Fruit fly (Drosophila melanogaster): ENCODE data around the gene tho2.

tho2 gene

dm6 chr2L:2147208-2147607 is 2.2 kb upstream of the tho2 start, which contains the start of the genes CG11723 and Tbcd (continued):
- TF ChIP-seq Eip78C (GFP tag) (peak; percentile 98), cyc (GFP tag; optimal IDR thresholded peaks at IDR 0.05) (peak; percentile 94), ss (GFP tag; optimal IDR thresholded peaks at IDR 0.05) (no peak)

dm6 chr2L:2133009-2133408 is 12.0 kb downstream of the tho2 start:
- TF ChIP-seq CG6163 (GFP tag; IDR thresholded peaks at IDR 0.05) (no peak), net (GFP tag; optimal IDR thresholded peaks at IDR 0.05) (no peak), vri (GFP tag; optimal IDR thresholded peaks at IDR 0.05) (no peak)

- TF ChIP-seq Eip93F (GFP tag; optimal IDR thresholded peaks at IDR 0.05) (no peak), Lpt (GFP tag; optimal IDR thresholded peaks at IDR 0.05) (no peak), Sox102F (GFP tag; optimal IDR thresholded peaks at IDR 0.05) (no peak), svp (GFP tag) (peak; percentile 10), CG11294 (GFP tag; IDR thresholded peaks at IDR 0.05) (no peak), achi (GFP tag; optimal IDR thresholded peaks at IDR 0.05) (no peak)
Measured at dm6 chr2L:2132215-2132614, 12.8 kb downstream of the tho2 start.

dm6 chr2L:2131449-2132109 is 13.4 kb downstream of the tho2 start:
- TF ChIP-seq svp (GFP tag) (peak; percentile 40), dsx (GFP tag; optimal IDR thresholded peaks at IDR 0.05; ENCODE audit: poor library complexity, severe bottlenecking) (no peak), Eip75B (GFP tag; optimal IDR thresholded peaks at IDR 0.05) (no peak), esn (GFP tag; optimal IDR thresholded peaks at IDR 0.05) (no peak), eg (GFP tag; IDR thresholded peaks at IDR 0.05) (peak; percentile 48; the same call in 1 of the 3 replicates)

- peak; percentile 97 for TF ChIP-seq Eip93F (GFP tag; optimal IDR thresholded peaks at IDR 0.05)
- peak; percentile 95 for TF ChIP-seq CG6163 (GFP tag; IDR thresholded peaks at IDR 0.05)
- TF ChIP-seq CG9139 (GFP tag; optimal IDR thresholded peaks at IDR 0.05): peak; percentile 93
- peak; percentile 90 for TF ChIP-seq cyc (GFP tag; optimal IDR thresholded peaks at IDR 0.05)
- peak; percentile 100 for TF ChIP-seq fkh (GFP tag; optimal IDR thresholded peaks at IDR 0.05)
- TF ChIP-seq CG6854 (GFP tag; optimal IDR thresholded peaks at IDR 0.05): peak; percentile 97
- peak; percentile 93 for TF ChIP-seq Smox (GFP tag; optimal IDR thresholded peaks at IDR 0.05)
- peak; percentile 97 for TF ChIP-seq CG3032 (tag; optimal IDR thresholded peaks at IDR 0.05)
- TF ChIP-seq Sox15 (GFP tag; optimal IDR thresholded peaks at IDR 0.05): peak; percentile 93
- TF ChIP-seq Eip75B (GFP tag; optimal IDR thresholded peaks at IDR 0.05): peak; percentile 95
- TF ChIP-seq CG11902 (GFP tag; optimal IDR thresholded peaks at IDR 0.05): peak; percentile 89
- peak; percentile 97 for TF ChIP-seq CG16779 (tag; optimal IDR thresholded peaks at IDR 0.05)
- peak; percentile 98 for TF ChIP-seq CG8119 (GFP tag; IDR thresholded peaks at IDR 0.05)
- TF ChIP-seq CG34406 (GFP tag; optimal IDR thresholded peaks at IDR 0.05): peak; percentile 98
- TF ChIP-seq Ets96B (tag; optimal IDR thresholded peaks at IDR 0.05): peak; percentile 98
- TF ChIP-seq topi (GFP tag; optimal IDR thresholded peaks at IDR 0.05): peak; percentile 94
- TF ChIP-seq pdm3 (GFP tag; optimal IDR thresholded peaks at IDR 0.05): peak; percentile 95
- peak; percentile 96 for TF ChIP-seq CG6808 (GFP tag; optimal IDR thresholded peaks at IDR 0.05)
- peak; percentile 95 for TF ChIP-seq CG11762 (GFP tag; optimal IDR thresholded peaks at IDR 0.05; ENCODE audit: insufficient read depth)
- TF ChIP-seq fd59A (GFP tag; optimal IDR thresholded peaks at IDR 0.05): peak; percentile 97
- TF ChIP-seq vri (GFP tag; optimal IDR thresholded peaks at IDR 0.05): peak; percentile 96
- TF ChIP-seq ss (GFP tag; optimal IDR thresholded peaks at IDR 0.05): peak; percentile 95 to 98
- TF ChIP-seq CG8319 (GFP tag; optimal IDR thresholded peaks at IDR 0.05): peak; percentile 92
- TF ChIP-seq CG1621 (tag; optimal IDR thresholded peaks at IDR 0.05): peak; percentile 88
- peak; percentile 77 for TF ChIP-seq Ets21C (GFP tag; optimal IDR thresholded peaks at IDR 0.05)
- TF ChIP-seq esn (GFP tag; optimal IDR thresholded peaks at IDR 0.05): peak; percentile 98
- TF ChIP-seq Gug (GFP tag; IDR thresholded peaks at IDR 0.05): peak; percentile 97
- TF ChIP-seq Lpt (GFP tag; optimal IDR thresholded peaks at IDR 0.05): peak; percentile 97
- peak; percentile 97 for TF ChIP-seq dac (GFP tag; optimal IDR thresholded peaks at IDR 0.05)
- TF ChIP-seq CG6276 (GFP tag; optimal IDR thresholded peaks at IDR 0.05): peak; percentile 99
- TF ChIP-seq Eip78C (GFP tag): peak; percentile 98
- peak; percentile 88 for TF ChIP-seq Blimp-1 (GFP tag; optimal IDR thresholded peaks at IDR 0.05)
Measured at dm6 chr2L:2130157-2130987, 14.6 kb downstream of the tho2 start, which contains the start of gene Glyp. Gene Glyp, plus strand, starts transcription at chr2L:2130813.

All from whole organism, prepupa.